Fruit fly (Drosophila melanogaster): Measurements from ENCODE around the gene lmgA.

The lmgA gene

DNA sequence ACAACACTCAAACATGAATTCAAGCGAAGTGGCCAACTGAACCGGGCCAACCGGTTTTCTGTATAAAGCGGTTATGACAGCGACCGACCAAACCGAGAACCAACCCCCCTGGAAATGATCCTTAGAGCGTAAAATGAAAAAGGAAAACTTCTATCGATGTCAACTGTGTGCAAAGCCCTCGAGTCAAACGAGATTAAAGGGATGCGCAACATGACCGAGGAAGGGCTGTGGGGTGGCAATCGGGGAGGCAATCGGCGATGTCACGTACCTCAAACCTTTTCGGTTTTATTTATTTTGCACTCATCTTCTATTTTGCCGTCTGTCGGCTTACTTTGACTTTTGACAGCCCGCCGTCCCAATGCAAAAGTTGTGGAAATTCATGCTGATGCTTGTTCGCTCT is 27.8 kb upstream of the lmgA start:
- TF ChIP-seq Hey (tag; optimal IDR thresholded peaks at IDR 0.05) (peak; percentile 35), oc (tag; optimal IDR thresholded peaks at IDR 0.05) (peak; percentile 70), kni (GFP tag; optimal IDR thresholded peaks at IDR 0.05) (peak; percentile 27), pros (GFP tag; optimal IDR thresholded peaks at IDR 0.05) (peak; percentile 94), CG6791 (GFP tag; IDR thresholded peaks at IDR 0.05; ENCODE audit: partially characterized antibody) (no peak), CG14014 (GFP tag; IDR thresholded peaks at IDR 0.05) (no peak), tll (GFP tag; optimal IDR thresholded peaks at IDR 0.05) (peak in 1 of 2 experiments; percentile 45)

DNA sequence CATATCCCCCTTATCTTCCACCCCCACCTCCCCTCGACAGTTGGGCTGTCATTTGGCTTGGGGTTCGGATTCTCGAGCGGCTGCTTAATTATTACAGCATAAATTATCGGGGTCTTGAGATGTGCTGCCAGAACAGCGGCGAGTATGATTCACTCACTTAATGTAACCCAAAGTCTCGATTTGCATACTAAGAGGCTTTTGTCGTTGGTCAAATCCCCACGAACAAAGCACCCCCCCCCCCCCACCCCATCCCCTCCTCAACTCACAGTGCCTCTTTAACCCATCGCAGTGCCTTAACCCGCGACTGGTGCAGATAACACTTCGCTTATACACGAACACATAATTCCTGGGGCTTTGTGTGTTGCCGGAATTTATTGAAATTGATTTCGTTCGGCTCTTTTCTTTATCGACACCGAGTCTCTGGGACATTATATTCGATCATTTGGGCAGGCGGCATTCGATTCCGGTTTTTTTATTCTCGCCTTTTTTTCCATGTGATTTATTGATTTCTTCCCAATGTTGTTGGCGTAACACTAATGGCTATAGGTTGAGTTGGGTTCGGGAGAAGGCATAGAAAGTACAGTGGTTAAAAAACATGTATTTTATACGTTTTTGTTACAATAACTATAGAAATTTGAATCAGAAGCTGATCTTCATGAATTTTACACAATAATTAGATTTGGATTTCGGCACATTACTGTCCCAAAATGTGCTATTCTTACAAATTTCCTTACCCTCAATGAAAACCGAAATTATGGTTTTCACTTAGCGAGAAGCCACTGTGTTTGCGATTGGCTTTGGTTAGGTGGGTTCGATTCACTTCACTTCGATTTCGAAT is 25.6 kb upstream of the lmgA start:
- TF ChIP-seq ato (GFP tag; IDR thresholded peaks at IDR 0.05; ENCODE audit: partially characterized antibody) (no peak), hth (optimal IDR thresholded peaks at IDR 0.05) (no peak), CG9797 (GFP tag; optimal IDR thresholded peaks at IDR 0.05) (no peak), fd3F (GFP tag; optimal IDR thresholded peaks at IDR 0.05) (no peak), repo (GFP tag; optimal IDR thresholded peaks at IDR 0.05) (no peak), TFAM (GFP tag; optimal IDR thresholded peaks at IDR 0.05) (no peak), CG13123 (GFP tag; optimal IDR thresholded peaks at IDR 0.05) (peak; percentile 17), wdn (GFP tag; IDR thresholded peaks at IDR 0.05) (no peak), CG18764 (GFP tag; optimal IDR thresholded peaks at IDR 0.05) (no peak), CG12299 (tag; optimal IDR thresholded peaks at IDR 0.05) (no peak), lmd (GFP tag; IDR thresholded peaks at IDR 0.05) (peak; percentile 36; the same call in 1 of the 2 replicates), CG11723 (GFP tag; optimal IDR thresholded peaks at IDR 0.05) (peak; percentile 6), ab (GFP tag; optimal IDR thresholded peaks at IDR 0.05) (no peak), CG11247 (GFP tag; IDR thresholded peaks at IDR 0.05) (no peak), CG11456 (GFP tag; IDR thresholded peaks at IDR 0.05) (no peak), CG31441 (GFP tag; IDR thresholded peaks at IDR 0.05) (peak; percentile 40; the same call in 1 of the 2 replicates), dm (GFP tag; optimal IDR thresholded peaks at IDR 0.05) (no peak), kni (GFP tag; optimal IDR thresholded peaks at IDR 0.05) (peak; percentile 84), CG11085 (GFP tag; IDR thresholded peaks at IDR 0.05) (no peak), nau (GFP tag; optimal IDR thresholded peaks at IDR 0.05) (no peak), CG32532 (GFP tag; IDR thresholded peaks at IDR 0.05) (0 out of 2 replicates have a peak, but pooled peaks have one; percentile 4), Oli (tag; optimal IDR thresholded peaks at IDR 0.05) (peak; percentile 60), CG3847 (GFP tag; IDR thresholded peaks at IDR 0.05) (no peak), CHES-1-like (GFP tag; optimal IDR thresholded peaks at IDR 0.05) (no peak), CG2875 (GFP tag; optimal IDR thresholded peaks at IDR 0.05) (peak; percentile 50), al (GFP tag; IDR thresholded peaks at IDR 0.05) (no peak), Lhr (GFP tag; optimal IDR thresholded peaks at IDR 0.05) (peak; percentile 11), CG7357 (GFP tag; IDR thresholded peaks at IDR 0.05) (no peak), CG17361 (GFP tag; IDR thresholded peaks at IDR 0.05) (peak; percentile 56; the same call in 2 of the 3 replicates), phol (tag; optimal IDR thresholded peaks at IDR 0.05) (peak; percentile 61), bbx (GFP tag; IDR thresholded peaks at IDR 0.05; ENCODE audit: partially characterized antibody) (no peak), lilli (GFP tag; optimal IDR thresholded peaks at IDR 0.05) (peak; percentile 33), CG1603 (tag; optimal IDR thresholded peaks at IDR 0.05) (peak; percentile 51), Eip74EF (GFP tag; optimal IDR thresholded peaks at IDR 0.05) (peak in 1 of 2 experiments; percentile 10), odd (GFP tag; optimal IDR thresholded peaks at IDR 0.05) (peak; percentile 26), Atf3 (GFP tag; optimal IDR thresholded peaks at IDR 0.05) (no peak), gcm (GFP tag; optimal IDR thresholded peaks at IDR 0.05) (peak; percentile 14), inv (GFP tag; IDR thresholded peaks at IDR 0.05; ENCODE audit: partially characterized antibody) (no peak), CG9215 (GFP tag; IDR thresholded peaks at IDR 0.05) (no peak), CG4360 (GFP tag; IDR thresholded peaks at IDR 0.05) (no peak), CG4617 (GFP tag; optimal IDR thresholded peaks at IDR 0.05; ENCODE audit: borderline replicate concordance) (no peak)
